Fruit fly (Drosophila melanogaster): Measurements from ENCODE around the gene CG12316.

The CG12316 gene

dm6 chr3L:15161549-15161948 lies 24.8 kb upstream of the CG12316 start, which contains the start of gene CG6878 (continued):
- peak; percentile 47 for TF ChIP-seq CoRest (tag; optimal IDR thresholded peaks at IDR 0.05)
- TF ChIP-seq CG14710 (tag; optimal IDR thresholded peaks at IDR 0.05): peak; percentile 53
- TF ChIP-seq Fer3 (tag; optimal IDR thresholded peaks at IDR 0.05): peak; percentile 2
- no peak for TF ChIP-seq CG8944 (GFP tag; optimal IDR thresholded peaks at IDR 0.05)
- TF ChIP-seq lmd (GFP tag; IDR thresholded peaks at IDR 0.05): no peak
- TF ChIP-seq BEAF-32 (GFP tag; optimal IDR thresholded peaks at IDR 0.05): peak; percentile 43
- peak; percentile 94 for TF ChIP-seq MBD-R2 (GFP tag; IDR thresholded peaks at IDR 0.05)
- peak; percentile 2 for TF ChIP-seq Hsf (GFP tag; optimal IDR thresholded peaks at IDR 0.05)
- peak; percentile 55 for TF ChIP-seq sug (tag; optimal IDR thresholded peaks at IDR 0.05)
- TF ChIP-seq Dref (GFP tag; IDR thresholded peaks at IDR 0.05): 0 out of 2 replicates have a peak, but pooled peaks have one; percentile 32
- TF ChIP-seq row (GFP tag; IDR thresholded peaks at IDR 0.05): peak; percentile 34; the same call in 1 of the 3 replicates
- peak; percentile 27 for TF ChIP-seq kah (GFP tag; optimal IDR thresholded peaks at IDR 0.05)
- TF ChIP-seq hkb (optimal IDR thresholded peaks at IDR 0.05): no peak
- TF ChIP-seq hkb (GFP tag; IDR thresholded peaks at IDR 0.05): no peak
- no peak for TF ChIP-seq ase (GFP tag; IDR thresholded peaks at IDR 0.05)
- TF ChIP-seq CG1602 (GFP tag; optimal IDR thresholded peaks at IDR 0.05): no peak
- peak; percentile 70; the same call in 2 of the 3 replicates for TF ChIP-seq CG11456 (GFP tag; IDR thresholded peaks at IDR 0.05)
- no peak for TF ChIP-seq NC2α (GFP tag; optimal IDR thresholded peaks at IDR 0.05)
- TF ChIP-seq insv (GFP tag; optimal IDR thresholded peaks at IDR 0.05): peak in 1 of 2 experiments; percentile 31
- no peak for TF ChIP-seq knrl (GFP tag; IDR thresholded peaks at IDR 0.05; ENCODE audit: partially characterized antibody)
- TF ChIP-seq CG9817 (tag; optimal IDR thresholded peaks at IDR 0.05): peak; percentile 29
- TF ChIP-seq Hr51 (GFP tag; optimal IDR thresholded peaks at IDR 0.05): peak in 1 of 2 experiments; percentile 29
- TF ChIP-seq Dbx (GFP tag; IDR thresholded peaks at IDR 0.05): 0 out of 3 replicates have a peak, but pooled peaks have one; percentile 31
- TF ChIP-seq CG13287 (GFP tag; IDR thresholded peaks at IDR 0.05; ENCODE audit: partially characterized antibody): peak; percentile 46; the same call in 1 of the 2 replicates
- TF ChIP-seq gfzf (GFP tag; optimal IDR thresholded peaks at IDR 0.05): peak; percentile 6
- no peak for TF ChIP-seq inv (GFP tag; IDR thresholded peaks at IDR 0.05; ENCODE audit: partially characterized antibody)
- TF ChIP-seq Bteb2 (GFP tag; optimal IDR thresholded peaks at IDR 0.05): no peak
- TF ChIP-seq CG13296 (GFP tag; optimal IDR thresholded peaks at IDR 0.05): peak; percentile 5
- TF ChIP-seq CG3847 (GFP tag; IDR thresholded peaks at IDR 0.05): peak; percentile 49; the same call in 1 of the 2 replicates
- TF ChIP-seq CG16813 (GFP tag; IDR thresholded peaks at IDR 0.05; ENCODE audit: partially characterized antibody): peak; percentile 37; the same call in 1 of the 3 replicates
- TF ChIP-seq tap (tag; optimal IDR thresholded peaks at IDR 0.05): peak; percentile 32
- peak; percentile 70 for TF ChIP-seq CG12155 (GFP tag; optimal IDR thresholded peaks at IDR 0.05)
- TF ChIP-seq CG12744 (GFP tag; optimal IDR thresholded peaks at IDR 0.05): no peak
- peak; percentile 8 for TF ChIP-seq bcd (GFP tag; optimal IDR thresholded peaks at IDR 0.05)
- no peak for TF ChIP-seq CG2875 (GFP tag; optimal IDR thresholded peaks at IDR 0.05)
- TF ChIP-seq HLH4C (GFP tag; IDR thresholded peaks at IDR 0.05; ENCODE audit: partially characterized antibody): peak; percentile 18; the same call in 1 of the 3 replicates
- TF ChIP-seq phol (tag; optimal IDR thresholded peaks at IDR 0.05): peak; percentile 47
- peak; percentile 61 for TF ChIP-seq CG1603 (tag; optimal IDR thresholded peaks at IDR 0.05)
- no peak for TF ChIP-seq dati (GFP tag; IDR thresholded peaks at IDR 0.05)
- TF ChIP-seq crp (GFP tag; optimal IDR thresholded peaks at IDR 0.05): peak in 1 of 2 experiments; percentile 76
- no peak for TF ChIP-seq twi (tag; optimal IDR thresholded peaks at IDR 0.05)
- TF ChIP-seq bbx (GFP tag; IDR thresholded peaks at IDR 0.05; ENCODE audit: partially characterized antibody): peak; percentile 66; the same call in 1 of the 2 replicates
- TF ChIP-seq CG12104 (GFP tag; optimal IDR thresholded peaks at IDR 0.05): no peak
- TF ChIP-seq bsh (GFP tag; optimal IDR thresholded peaks at IDR 0.05): peak in 1 of 2 experiments; percentile 11
- TF ChIP-seq Drgx (GFP tag; IDR thresholded peaks at IDR 0.05): no peak
- no peak for TF ChIP-seq salm (tag; optimal IDR thresholded peaks at IDR 0.05)
- TF ChIP-seq HHEX (GFP tag; optimal IDR thresholded peaks at IDR 0.05): no peak
- TF ChIP-seq amos (GFP tag; IDR thresholded peaks at IDR 0.05; ENCODE audit: partially characterized antibody): peak; percentile 47; the same call in 1 of the 2 replicates
- peak; percentile 40; the same call in 1 of the 2 replicates for TF ChIP-seq CG32532 (GFP tag; IDR thresholded peaks at IDR 0.05)
